In genomic region chr3L:10637819-10638218, dm6 we compare ENCODE assay signal across 1 fruit fly cellular context.
TF ChIP-seq lines count a peak whose summit lies in the region.

TSS of gene Cnep1r2 (plus strand) at chr3L:10638146.

TF ChIP-seq in whole organism, embryonic, 481 proteins besides CTCF, POLR2A, EP300 and RAD21 (continued from another document and continues in another):
- TF ChIP-seq CG18262 (tag; optimal IDR thresholded peaks at IDR 0.05; lab: Kevin White, UChicago) (peak; percentile 98), CG4730 (GFP tag; IDR thresholded peaks at IDR 0.05; lab: Robert Waterston, UW) (peak; percentile 91), CG11456 (GFP tag; IDR thresholded peaks at IDR 0.05; lab: Robert Waterston, UW) (peak; percentile 93), MBD-R2 (GFP tag; IDR thresholded peaks at IDR 0.05; lab: Robert Waterston, UW) (peak; percentile 93), exex (tag; optimal IDR thresholded peaks at IDR 0.05; lab: Kevin White, UChicago) (peak; percentile 84), salm (tag; optimal IDR thresholded peaks at IDR 0.05; lab: Kevin White, UChicago) (peak; percentile 95), CG7745 (tag; optimal IDR thresholded peaks at IDR 0.05; lab: Kevin White, UChicago) (peak; percentile 63), BEAF-32 (GFP tag; optimal IDR thresholded peaks at IDR 0.05; lab: Kevin White, UChicago) (peak; percentile 4), CG1024 (GFP tag; IDR thresholded peaks at IDR 0.05; lab: Robert Waterston, UW) (peak; percentile 66), Dll (GFP tag; IDR thresholded peaks at IDR 0.05; lab: Robert Waterston, UW; ENCODE audit: partially characterized antibody) (no peak), CG12299 (tag; optimal IDR thresholded peaks at IDR 0.05; lab: Kevin White, UChicago) (peak; percentile 96), Taf1 (GFP tag; IDR thresholded peaks at IDR 0.05; lab: Robert Waterston, UW) (peak; percentile 87), Atf6 (GFP tag; IDR thresholded peaks at IDR 0.05; lab: Robert Waterston, UW) (peak; percentile 86), crp (GFP tag; optimal IDR thresholded peaks at IDR 0.05; lab: Kevin White, UChicago) (peak in 1 of 2 experiments; percentile 65), CHES-1-like (GFP tag; optimal IDR thresholded peaks at IDR 0.05; lab: Kevin White, UChicago) (peak; percentile 18), Eip74EF (GFP tag; optimal IDR thresholded peaks at IDR 0.05; lab: Kevin White, UChicago) (no peak), bab2 (GFP tag; optimal IDR thresholded peaks at IDR 0.05; lab: Kevin White, UChicago) (peak; percentile 84), CG5180 (GFP tag; optimal IDR thresholded peaks at IDR 0.05; lab: Kevin White, UChicago) (peak; percentile 73), gsb (GFP tag; IDR thresholded peaks at IDR 0.05; lab: Robert Waterston, UW) (peak; percentile 87), Spps (tag; optimal IDR thresholded peaks at IDR 0.05; lab: Kevin White, UChicago) (peak; percentile 93), CG7963 (GFP tag; IDR thresholded peaks at IDR 0.05; lab: Robert Waterston, UW; ENCODE audit: partially characterized antibody) (no peak), CG6791 (GFP tag; IDR thresholded peaks at IDR 0.05; lab: Robert Waterston, UW; ENCODE audit: partially characterized antibody) (no peak), Elba2 (GFP tag; optimal IDR thresholded peaks at IDR 0.05; lab: Kevin White, UChicago) (peak; percentile 87), Dfd (GFP tag; optimal IDR thresholded peaks at IDR 0.05; lab: Kevin White, UChicago) (no peak), CG11247 (GFP tag; IDR thresholded peaks at IDR 0.05; lab: Robert Waterston, UW) (peak; percentile 92), al (GFP tag; IDR thresholded peaks at IDR 0.05; lab: Robert Waterston, UW) (peak; percentile 96), eyg (GFP tag; optimal IDR thresholded peaks at IDR 0.05; lab: Kevin White, UChicago) (no peak), zen2 (GFP tag; IDR thresholded peaks at IDR 0.05; lab: Robert Waterston, UW; ENCODE audit: partially characterized antibody) (no peak), Hmx (GFP tag; optimal IDR thresholded peaks at IDR 0.05; lab: Kevin White, UChicago) (no peak), mam (GFP tag; optimal IDR thresholded peaks at IDR 0.05; lab: Kevin White, UChicago) (peak; percentile 82), prd (optimal IDR thresholded peaks at IDR 0.05; lab: Kevin White, UChicago) (no peak), prd (GFP tag; IDR thresholded peaks at IDR 0.05; lab: Robert Waterston, UW) (peak; percentile 98), CG1832 (GFP tag; optimal IDR thresholded peaks at IDR 0.05; lab: Kevin White, UChicago) (no peak), Adf1 (GFP tag; IDR thresholded peaks at IDR 0.05; lab: Robert Waterston, UW) (peak; percentile 70), hbn (GFP tag; IDR thresholded peaks at IDR 0.05; lab: Robert Waterston, UW; ENCODE audit: partially characterized antibody) (no peak), unpg (GFP tag; optimal IDR thresholded peaks at IDR 0.05; lab: Kevin White, UChicago) (peak; percentile 97), CG1792 (GFP tag; optimal IDR thresholded peaks at IDR 0.05; lab: Kevin White, UChicago) (peak; percentile 16), slp2 (GFP tag; optimal IDR thresholded peaks at IDR 0.05; lab: Kevin White, UChicago) (peak; percentile 64), dmrt11E (tag; optimal IDR thresholded peaks at IDR 0.05; lab: Kevin White, UChicago) (peak; percentile 98), wor (GFP tag; IDR thresholded peaks at IDR 0.05; lab: Robert Waterston, UW) (peak; percentile 94), CG8765 (GFP tag; IDR thresholded peaks at IDR 0.05; lab: Robert Waterston, UW) (peak; percentile 89), CG4820 (GFP tag; optimal IDR thresholded peaks at IDR 0.05; lab: Kevin White, UChicago) (peak; percentile 88), chif (GFP tag; optimal IDR thresholded peaks at IDR 0.05; lab: Kevin White, UChicago) (peak; percentile 69 to 72), trh (GFP tag; optimal IDR thresholded peaks at IDR 0.05; lab: Kevin White, UChicago) (peak; percentile 83), wdn (GFP tag; IDR thresholded peaks at IDR 0.05; lab: Robert Waterston, UW) (peak; percentile 89), CG2199 (GFP tag; IDR thresholded peaks at IDR 0.05; lab: Robert Waterston, UW) (peak; percentile 90), CG17361 (GFP tag; IDR thresholded peaks at IDR 0.05; lab: Robert Waterston, UW) (peak; percentile 98), CG10959 (GFP tag; IDR thresholded peaks at IDR 0.05; lab: Robert Waterston, UW) (peak; percentile 90), CG6254 (GFP tag; optimal IDR thresholded peaks at IDR 0.05; lab: Kevin White, UChicago) (peak; percentile 88), Sry-β (GFP tag; optimal IDR thresholded peaks at IDR 0.05; lab: Kevin White, UChicago) (peak; percentile 65), CG12219 (GFP tag; optimal IDR thresholded peaks at IDR 0.05; lab: Kevin White, UChicago) (peak; percentile 82), E2f2 (GFP tag; IDR thresholded peaks at IDR 0.05; lab: Robert Waterston, UW) (peak; percentile 79), Tbp (GFP tag; optimal IDR thresholded peaks at IDR 0.05; lab: Kevin White, UChicago) (no peak), ssp (GFP tag; IDR thresholded peaks at IDR 0.05; lab: Robert Waterston, UW) (peak; percentile 92), Hr51 (GFP tag; optimal IDR thresholded peaks at IDR 0.05; lab: Kevin White, UChicago) (peak; percentile 85 to 97), CG9609 (GFP tag; optimal IDR thresholded peaks at IDR 0.05; lab: Kevin White, UChicago) (peak; percentile 61), Hmr (GFP tag; optimal IDR thresholded peaks at IDR 0.05; lab: Kevin White, UChicago) (peak; percentile 96), fd102C (GFP tag; optimal IDR thresholded peaks at IDR 0.05; lab: Kevin White, UChicago) (peak; percentile 58), CG8924 (tag; optimal IDR thresholded peaks at IDR 0.05; lab: Kevin White, UChicago) (peak; percentile 97), scrt (GFP tag; optimal IDR thresholded peaks at IDR 0.05; lab: Kevin White, UChicago) (peak; percentile 89), Fer2 (tag; optimal IDR thresholded peaks at IDR 0.05; lab: Kevin White, UChicago) (peak; percentile 97), Antp (GFP tag; optimal IDR thresholded peaks at IDR 0.05; lab: Kevin White, UChicago) (peak; percentile 66), ato (GFP tag; IDR thresholded peaks at IDR 0.05; lab: Robert Waterston, UW; ENCODE audit: partially characterized antibody) (no peak), CG11093 (GFP tag; IDR thresholded peaks at IDR 0.05; lab: Robert Waterston, UW) (peak; percentile 94), Atf3 (GFP tag; optimal IDR thresholded peaks at IDR 0.05; lab: Kevin White, UChicago) (peak; percentile 56), CG10321 (GFP tag; IDR thresholded peaks at IDR 0.05; lab: Robert Waterston, UW) (peak; percentile 43; the same call in 1 of the 2 replicates), Nf-YB (GFP tag; optimal IDR thresholded peaks at IDR 0.05; lab: Kevin White, UChicago) (peak; percentile 83), Bdp1 (GFP tag; optimal IDR thresholded peaks at IDR 0.05; lab: Kevin White, UChicago) (peak; percentile 64), CG16813 (GFP tag; IDR thresholded peaks at IDR 0.05; lab: Robert Waterston, UW; ENCODE audit: partially characterized antibody) (no peak), vnd (GFP tag; IDR thresholded peaks at IDR 0.05; lab: Robert Waterston, UW; ENCODE audit: partially characterized antibody) (no peak), gsb-n (tag; optimal IDR thresholded peaks at IDR 0.05; lab: Kevin White, UChicago) (peak; percentile 98), CG17385 (GFP tag; optimal IDR thresholded peaks at IDR 0.05; lab: Kevin White, UChicago) (peak; percentile 93), lilli (GFP tag; optimal IDR thresholded peaks at IDR 0.05; lab: Kevin White, UChicago) (peak; percentile 86), Fer3 (tag; optimal IDR thresholded peaks at IDR 0.05; lab: Kevin White, UChicago) (peak; percentile 96), CG31224 (GFP tag; IDR thresholded peaks at IDR 0.05; lab: Robert Waterston, UW) (peak; percentile 93), D (optimal IDR thresholded peaks at IDR 0.05; lab: Kevin White, UChicago) (no peak), D (GFP tag; optimal IDR thresholded peaks at IDR 0.05; lab: Kevin White, UChicago) (peak; percentile 93), rib (GFP tag; IDR thresholded peaks at IDR 0.05; lab: Robert Waterston, UW) (peak; percentile 88), CG17568 (GFP tag; optimal IDR thresholded peaks at IDR 0.05; lab: Kevin White, UChicago) (peak; percentile 88), Sox100B (GFP tag; optimal IDR thresholded peaks at IDR 0.05; lab: Kevin White, UChicago) (peak; percentile 94), org-1 (GFP tag; optimal IDR thresholded peaks at IDR 0.05; lab: Kevin White, UChicago) (peak; percentile 79), CG5953 (GFP tag; IDR thresholded peaks at IDR 0.05; lab: Robert Waterston, UW) (peak; percentile 84), CG12391 (tag; optimal IDR thresholded peaks at IDR 0.05; lab: Kevin White, UChicago) (peak; percentile 98), CG2712 (tag; optimal IDR thresholded peaks at IDR 0.05; lab: Kevin White, UChicago) (peak; percentile 98), peb (GFP tag; IDR thresholded peaks at IDR 0.05; lab: Robert Waterston, UW) (peak; percentile 77), fd3F (GFP tag; optimal IDR thresholded peaks at IDR 0.05; lab: Kevin White, UChicago) (peak; percentile 96), klu (GFP tag; IDR thresholded peaks at IDR 0.05; lab: Robert Waterston, UW) (peak; percentile 94), ken (GFP tag; IDR thresholded peaks at IDR 0.05; lab: Robert Waterston, UW) (peak; percentile 95), shn (GFP tag; optimal IDR thresholded peaks at IDR 0.05; lab: Kevin White, UChicago) (peak; percentile 59), CG7556 (GFP tag; optimal IDR thresholded peaks at IDR 0.05; lab: Kevin White, UChicago) (peak; percentile 94), NC2β (GFP tag; optimal IDR thresholded peaks at IDR 0.05; lab: Kevin White, UChicago) (peak; percentile 35), row (GFP tag; IDR thresholded peaks at IDR 0.05; lab: Robert Waterston, UW) (peak; percentile 99), lmd (GFP tag; IDR thresholded peaks at IDR 0.05; lab: Robert Waterston, UW) (peak; percentile 97), slou (GFP tag; optimal IDR thresholded peaks at IDR 0.05; lab: Kevin White, UChicago) (peak; percentile 89), toy (GFP tag; IDR thresholded peaks at IDR 0.05; lab: Robert Waterston, UW) (peak; percentile 70; the same call in 1 of the 2 replicates), CG32532 (GFP tag; IDR thresholded peaks at IDR 0.05; lab: Robert Waterston, UW) (peak; percentile 96), Abd-B (GFP tag; optimal IDR thresholded peaks at IDR 0.05; lab: Kevin White, UChicago) (peak; percentile 98), CG1529 (GFP tag; optimal IDR thresholded peaks at IDR 0.05; lab: Kevin White, UChicago) (peak; percentile 85), lola (GFP tag; optimal IDR thresholded peaks at IDR 0.05; lab: Kevin White, UChicago) (peak in 1 of 3 experiments; percentile 97), nerfin-2 (GFP tag; IDR thresholded peaks at IDR 0.05; lab: Robert Waterston, UW; ENCODE audit: partially characterized antibody) (no peak), Mes4 (GFP tag; optimal IDR thresholded peaks at IDR 0.05; lab: Kevin White, UChicago) (no peak), HLH54F (GFP tag; optimal IDR thresholded peaks at IDR 0.05; lab: Kevin White, UChicago) (peak; percentile 81), CG14667 (GFP tag; IDR thresholded peaks at IDR 0.05; lab: Robert Waterston, UW) (peak; percentile 95), Gug (GFP tag; IDR thresholded peaks at IDR 0.05; lab: Robert Waterston, UW) (peak; percentile 96), CG13296 (GFP tag; optimal IDR thresholded peaks at IDR 0.05; lab: Kevin White, UChicago) (peak; percentile 93), CG31441 (GFP tag; IDR thresholded peaks at IDR 0.05; lab: Robert Waterston, UW) (peak; percentile 98), Ptx1 (GFP tag; IDR thresholded peaks at IDR 0.05; lab: Robert Waterston, UW) (peak; percentile 98), Myb (GFP tag; optimal IDR thresholded peaks at IDR 0.05; lab: Kevin White, UChicago) (peak; percentile 47), CrebB (tag; optimal IDR thresholded peaks at IDR 0.05; lab: Kevin White, UChicago) (peak; percentile 89), mirr (GFP tag; optimal IDR thresholded peaks at IDR 0.05; lab: Kevin White, UChicago) (peak; percentile 71), CG10274 (GFP tag; optimal IDR thresholded peaks at IDR 0.05; lab: Kevin White, UChicago) (peak; percentile 65), pum (GFP tag; optimal IDR thresholded peaks at IDR 0.05; lab: Kevin White, UChicago) (peak; percentile 78), CG6272 (GFP tag; IDR thresholded peaks at IDR 0.05; lab: Robert Waterston, UW) (peak; percentile 94), Xbp1 (GFP tag; optimal IDR thresholded peaks at IDR 0.05; lab: Kevin White, UChicago) (peak; percentile 96), ac (GFP tag; optimal IDR thresholded peaks at IDR 0.05; lab: Kevin White, UChicago) (peak; percentile 87), CG34422 (GFP tag; IDR thresholded peaks at IDR 0.05; lab: Robert Waterston, UW) (peak; percentile 97), az2 (GFP tag; optimal IDR thresholded peaks at IDR 0.05; lab: Kevin White, UChicago) (peak; percentile 94), nmo (GFP tag; optimal IDR thresholded peaks at IDR 0.05; lab: Kevin White, UChicago) (peak; percentile 99), CG8478 (optimal IDR thresholded peaks at IDR 0.05; lab: Kevin White, UChicago) (no peak), nom (GFP tag; optimal IDR thresholded peaks at IDR 0.05; lab: Kevin White, UChicago) (peak; percentile 90), run (tag; optimal IDR thresholded peaks at IDR 0.05; lab: Kevin White, UChicago) (peak; percentile 93), crol (GFP tag; IDR thresholded peaks at IDR 0.05; lab: Robert Waterston, UW) (peak; percentile 35; the same call in 1 of the 2 replicates), HLH4C (GFP tag; IDR thresholded peaks at IDR 0.05; lab: Robert Waterston, UW; ENCODE audit: partially characterized antibody) (no peak), unc-4 (GFP tag; IDR thresholded peaks at IDR 0.05; lab: Robert Waterston, UW; ENCODE audit: partially characterized antibody) (no peak), Sry-δ (GFP tag; optimal IDR thresholded peaks at IDR 0.05; lab: Kevin White, UChicago) (peak; percentile 3), danr (GFP tag; IDR thresholded peaks at IDR 0.05; lab: Robert Waterston, UW) (peak; percentile 84), MTF-1 (GFP tag; optimal IDR thresholded peaks at IDR 0.05; lab: Kevin White, UChicago; ENCODE audit: borderline replicate concordance) (peak; percentile 83), sqz (GFP tag; optimal IDR thresholded peaks at IDR 0.05; lab: Kevin White, UChicago) (peak; percentile 95), D19A (tag; optimal IDR thresholded peaks at IDR 0.05; lab: Kevin White, UChicago) (peak; percentile 93), Doc3 (GFP tag; IDR thresholded peaks at IDR 0.05; lab: Robert Waterston, UW; ENCODE audit: partially characterized antibody) (no peak), Ravus (GFP tag; IDR thresholded peaks at IDR 0.05; lab: Robert Waterston, UW) (peak; percentile 88)
